Worm (Caenorhabditis elegans): ENCODE data around the gene C06A1.7.

ce11 chrII:10542654-10543456 lies 21.8 kb upstream of the C06A1.7 start:
- TF ChIP-seq sox-4 (tag; optimal IDR thresholded peaks at IDR 0.05) (no peak), ama-1 (optimal IDR thresholded peaks at IDR 0.05) (no peak), pha-4 (tag; optimal IDR thresholded peaks at IDR 0.05) (no peak), F13H6.1 (tag; optimal IDR thresholded peaks at IDR 0.05) (no peak), unc-3 (GFP tag; conservative IDR thresholded peaks at IDR 0.05) (no peak), unc-3 (tag; optimal IDR thresholded peaks at IDR 0.05) (no peak), ztf-16 (tag; optimal IDR thresholded peaks at IDR 0.05) (no peak), C08G9.2 (tag; optimal IDR thresholded peaks at IDR 0.05) (no peak), nfya-1 (tag; optimal IDR thresholded peaks at IDR 0.05) (no peak), unc-42 (tag; optimal IDR thresholded peaks at IDR 0.05) (no peak), unc-86 (tag; optimal IDR thresholded peaks at IDR 0.05) (no peak), ref-2 (tag; optimal IDR thresholded peaks at IDR 0.05) (no peak), pag-3 (tag; optimal IDR thresholded peaks at IDR 0.05; ENCODE audit: borderline replicate concordance) (no peak), gmeb-2 (tag; optimal IDR thresholded peaks at IDR 0.05) (no peak)

Measured in whole organism, late embryonic.